Worm (Caenorhabditis elegans): ENCODE measurements around the gene T01B7.13.

ce11 chrII:8747246-8747938, 32.2 kb downstream of the T01B7.13 start:
- peak; percentile 60 for TF ChIP-seq elt-2 (tag; optimal IDR thresholded peaks at IDR 0.05)
- TF ChIP-seq skn-1 (tag; optimal IDR thresholded peaks at IDR 0.05): no peak
- TF ChIP-seq snpc-4 (tag; optimal IDR thresholded peaks at IDR 0.05): no peak
- TF ChIP-seq nhr-25 (tag; optimal IDR thresholded peaks at IDR 0.05): peak; percentile 92
- TF ChIP-seq nhr-237 (tag; optimal IDR thresholded peaks at IDR 0.05): no peak
